Worm (Caenorhabditis elegans) whole organism, young adult: ENCODE results near the gene hum-10.

Source experiments
- B0035.1 ChIP-seq: sonication (generic microtip); optimal IDR thresholded peaks from 2 replicates; lab custom pipeline; 2016; ENCODE audit warnings: missing genetic modification characterization, mild to moderate bottlenecking, missing compliant biosample characterization, missing genotype, missing genetic modification reagents
- F33H1.4 ChIP-seq: fragments of 200-800 bp; sonication (Bioruptor generic); IDR thresholded peaks from 2 replicates; pipeline ENCODE4 v1.3.6; 2022; ENCODE audit warnings: missing genetic modification reagents, missing genetic modification characterization, missing compliant biosample characterization
- F52B5.7 ChIP-seq: sonication (generic microtip); optimal IDR thresholded peaks from 2 replicates; lab custom pipeline; 2016; ENCODE audit warnings: mild to moderate bottlenecking, missing genetic modification characterization, missing compliant biosample characterization
- K11D2.4 ChIP-seq: fragments of 200-800 bp; sonication (Bioruptor generic); IDR thresholded peaks from 2 replicates; pipeline ENCODE4 v1.3.6; 2022; ENCODE audit warnings: missing genetic modification reagents, missing genetic modification characterization, missing compliant biosample characterization
- K12H6.12 ChIP-seq: fragments of 200-800 bp; sonication (Bioruptor generic); optimal IDR thresholded peaks from 2 replicates; lab custom pipeline; 2018; ENCODE audit warnings: mild to moderate bottlenecking, missing genetic modification characterization, missing compliant biosample characterization
- Y95B8A.8 ChIP-seq: fragments of 200-800 bp; sonication (Bioruptor generic); IDR thresholded peaks from 2 replicates; pipeline ENCODE4 v1.3.6; 2022; ENCODE audit warnings: missing genetic modification reagents, missing genetic modification characterization, missing compliant biosample characterization
- ZK185.1 ChIP-seq: sonication (generic microtip); optimal IDR thresholded peaks from 2 replicates; lab custom pipeline; 2016; ENCODE audit warnings: mild to moderate bottlenecking, missing genetic modification characterization, missing compliant biosample characterization; ENCODE audit not compliant: poor library complexity, severe bottlenecking
- akir-1 ChIP-seq: fragments of 200-800 bp; sonication (Bioruptor generic); optimal IDR thresholded peaks from 2 replicates; lab custom pipeline; 2018; ENCODE audit warnings: mild to moderate bottlenecking, missing genetic modification characterization, moderate library complexity, missing compliant biosample characterization
- aptf-2 ChIP-seq: fragments of 200-800 bp; sonication (Bioruptor generic); conservative IDR thresholded peaks from 2 replicates; pipeline ENCODE4 v1.3.6; 2022; ENCODE audit warnings: missing genetic modification reagents, missing genetic modification characterization, missing compliant biosample characterization
- aptf-3 ChIP-seq: fragments of 200-800 bp; sonication (Bioruptor generic); IDR thresholded peaks from 2 replicates; pipeline ENCODE4 v1.3.6; 2022; ENCODE audit warnings: missing genetic modification characterization, missing compliant biosample characterization
- atf-7 ChIP-seq: sonication (generic microtip); optimal IDR thresholded peaks from 2 replicates; lab custom pipeline; 2017; ENCODE audit warnings: mild to moderate bottlenecking, missing genetic modification characterization, missing compliant biosample characterization
- athp-1 ChIP-seq: sonication (generic microtip); optimal IDR thresholded peaks from 2 replicates; lab custom pipeline; 2017; ENCODE audit warnings: mild to moderate bottlenecking, missing genetic modification characterization, missing compliant biosample characterization
- attf-5 ChIP-seq: fragments of 200-800 bp; sonication (Bioruptor generic); optimal IDR thresholded peaks from 2 replicates; lab custom pipeline; 2018; ENCODE audit warnings: mild to moderate bottlenecking, missing genetic modification characterization, missing compliant biosample characterization
- attf-6 ChIP-seq: fragments of 200-800 bp; sonication (Bioruptor generic); IDR thresholded peaks from 2 replicates; pipeline ENCODE4 v1.3.6; 2022; ENCODE audit warnings: missing genetic modification reagents, missing genetic modification characterization, missing compliant biosample characterization
- cebp-1 ChIP-seq, 2 experiments: fragments of 200-800 bp in 1 of 2; sonication (Bioruptor generic) in 1 of 2; sonication (generic microtip) in 1 of 2; IDR thresholded peaks in 1 of 2; optimal IDR thresholded peaks in 1 of 2; 2 replicates each; pipeline versions ENCODE4 v1.3.6 to Lab custom; 2017 to 2022; ENCODE audit warnings: missing compliant biosample characterization in 2 of 2, missing genetic modification characterization in 2 of 2, mild to moderate bottlenecking in 1 of 2, missing genetic modification reagents in 1 of 2, moderate library complexity in 1 of 2
- cebp-2 ChIP-seq: fragments of 200-800 bp; sonication (Bioruptor generic); IDR thresholded peaks from 2 replicates; pipeline ENCODE4 v1.3.6; 2022; ENCODE audit warnings: missing genetic modification characterization, missing compliant biosample characterization
- ceh-100 ChIP-seq: fragments of 200-800 bp; sonication (Bioruptor generic); IDR thresholded peaks from 2 replicates; pipeline ENCODE4 v1.3.6; 2022; ENCODE audit warnings: missing genetic modification reagents, missing genetic modification characterization, missing compliant biosample characterization
- ceh-27 ChIP-seq: fragments of 200-800 bp; sonication (Bioruptor generic); optimal IDR thresholded peaks from 2 replicates; lab custom pipeline; 2018; ENCODE audit warnings: mild to moderate bottlenecking, missing genetic modification characterization, moderate library complexity, missing compliant biosample characterization
- ceh-40 ChIP-seq: fragments of 200-800 bp; sonication (Bioruptor generic); IDR thresholded peaks from 2 replicates; pipeline ENCODE4 v1.3.6; 2022; ENCODE audit warnings: missing genetic modification characterization, missing compliant biosample characterization
- ceh-91 ChIP-seq: fragments of 200-800 bp; sonication (Bioruptor generic); IDR thresholded peaks from 2 replicates; pipeline ENCODE4 v1.3.6; 2022; ENCODE audit warnings: missing genetic modification reagents, missing genetic modification characterization, missing compliant biosample characterization
- dox-1 ChIP-seq: fragments of 200-800 bp; sonication (Bioruptor generic); IDR thresholded peaks from 2 replicates; pipeline ENCODE4 v1.3.6; 2022; ENCODE audit warnings: missing genetic modification reagents, missing genetic modification characterization, missing compliant biosample characterization
- egl-18 ChIP-seq: fragments of 200-800 bp; sonication (Bioruptor generic); IDR thresholded peaks from 2 replicates; pipeline ENCODE4 v1.3.6; 2022; ENCODE audit warnings: missing genetic modification reagents, missing genetic modification characterization, missing compliant biosample characterization
- egrh-3 ChIP-seq: fragments of 200-800 bp; sonication (Bioruptor generic); IDR thresholded peaks from 2 replicates; pipeline ENCODE4 v1.3.6; 2022; ENCODE audit warnings: missing genetic modification reagents, missing genetic modification characterization, missing compliant biosample characterization
- gei-17 ChIP-seq: fragments of 200-800 bp; sonication (Bioruptor generic); optimal IDR thresholded peaks from 2 replicates; lab custom pipeline; 2018; ENCODE audit warnings: mild to moderate bottlenecking, missing genetic modification characterization, missing compliant biosample characterization
- him-1 ChIP-seq: sonication (generic microtip); optimal IDR thresholded peaks from 2 replicates; lab custom pipeline; 2016; ENCODE audit warnings: missing genotype, missing genetic modification reagents, missing genetic modification characterization, missing compliant biosample characterization
- hlh-26 ChIP-seq: fragments of 200-800 bp; sonication (Bioruptor generic); conservative IDR thresholded peaks from 2 replicates; pipeline ENCODE4 v1.3.6; 2022; ENCODE audit warnings: missing genetic modification reagents, missing genetic modification characterization, missing compliant biosample characterization
- let-526 ChIP-seq: fragments of 200-800 bp; sonication (Bioruptor generic); IDR thresholded peaks from 2 replicates; pipeline ENCODE4 v1.3.6; 2022; ENCODE audit warnings: missing genetic modification reagents, missing genetic modification characterization, missing compliant biosample characterization
- lin-40 ChIP-seq: sonication (generic microtip); optimal IDR thresholded peaks from 2 replicates; lab custom pipeline; 2016; ENCODE audit warnings: missing genetic modification characterization, mild to moderate bottlenecking, missing compliant biosample characterization, missing genotype, missing genetic modification reagents
- lir-1 ChIP-seq: fragments of 200-800 bp; sonication (Bioruptor generic); conservative IDR thresholded peaks from 2 replicates; pipeline ENCODE4 v1.3.6; 2022; ENCODE audit warnings: missing genetic modification reagents, missing genetic modification characterization, missing compliant biosample characterization
- lsy-27 ChIP-seq: sonication (generic microtip); optimal IDR thresholded peaks from 2 replicates; lab custom pipeline; 2017; ENCODE audit warnings: missing genetic modification characterization, mild to moderate bottlenecking, missing compliant biosample characterization, antibody characterized with exemption, missing genotype, borderline replicate concordance; ENCODE audit not compliant: insufficient read depth
- madf-3 ChIP-seq: fragments of 200-800 bp; sonication (Bioruptor generic); IDR thresholded peaks from 2 replicates; pipeline ENCODE4 v1.3.6; 2022; ENCODE audit warnings: missing genetic modification reagents, missing genetic modification characterization, missing compliant biosample characterization
- madf-6 ChIP-seq: fragments of 200-800 bp; sonication (Bioruptor generic); IDR thresholded peaks from 2 replicates; pipeline ENCODE4 v1.3.6; 2022; ENCODE audit warnings: missing genetic modification reagents, missing genetic modification characterization, missing compliant biosample characterization
- madf-8 ChIP-seq: fragments of 200-800 bp; sonication (Bioruptor generic); conservative IDR thresholded peaks from 2 replicates; pipeline ENCODE4 v1.3.6; 2022; ENCODE audit warnings: missing genetic modification reagents, missing genetic modification characterization, missing compliant biosample characterization
- mes-4 ChIP-seq: sonication (generic microtip); optimal IDR thresholded peaks from 2 replicates; lab custom pipeline; 2016; ENCODE audit warnings: missing genotype, missing genetic modification characterization, missing compliant biosample characterization
- mxl-1 ChIP-seq: sonication (generic microtip); optimal IDR thresholded peaks from 2 replicates; lab custom pipeline; 2016; ENCODE audit warnings: missing genetic modification characterization, missing compliant biosample characterization
- nfya-2 ChIP-seq: fragments of 200-800 bp; sonication (Bioruptor generic); IDR thresholded peaks from 2 replicates; pipeline ENCODE4 v1.3.6; 2022; ENCODE audit warnings: missing genetic modification reagents, missing genetic modification characterization, missing compliant biosample characterization
- pha-4 ChIP-seq: fragments of 150-350 bp; sonication (generic microtip); optimal IDR thresholded peaks from 2 replicates; lab custom pipeline; 2014; ENCODE audit warnings: missing biosample characterization, missing genetic modification reagents, missing genetic modification characterization
- rpc-1 ChIP-seq, 2 experiments: fragments of 150-350 bp in 1 of 2; sonication (generic microtip) in 1 of 2; optimal IDR thresholded peaks; 2 replicates each; lab custom pipeline; 2014 to 2018; ENCODE audit warnings: missing biosample characterization in 1 of 2, missing genetic modification characterization in 1 of 2, missing genetic modification reagents in 1 of 2, missing genotype in 1 of 2
- sdz-38 ChIP-seq: sonication (generic microtip); optimal IDR thresholded peaks from 2 replicates; lab custom pipeline; 2016; ENCODE audit warnings: missing genotype, missing genetic modification characterization, missing compliant biosample characterization
- snpc-1.1 ChIP-seq: sonication (generic microtip); optimal IDR thresholded peaks from 2 replicates; lab custom pipeline; 2017; ENCODE audit warnings: missing genetic modification characterization, mild to moderate bottlenecking, missing compliant biosample characterization, antibody characterized with exemption, moderate library complexity, missing genotype, missing genetic modification reagents; ENCODE audit not compliant: insufficient read depth
- snpc-4 ChIP-seq, 5 experiments: fragments of 150-350 bp in 1 of 5; sonication (generic microtip) in 4 of 5; optimal IDR thresholded peaks; 2 replicates each; lab custom pipeline; 2014 to 2018; ENCODE audit warnings: missing genetic modification characterization in 5 of 5, missing biosample characterization in 3 of 5, antibody characterized with exemption in 2 of 5, mild to moderate bottlenecking in 2 of 5, missing compliant biosample characterization in 2 of 5, missing genotype in 2 of 5, moderate library complexity in 2 of 5, missing genetic modification reagents in 1 of 5
- somi-1 ChIP-seq: fragments of 200-800 bp; sonication (Bioruptor generic); optimal IDR thresholded peaks from 2 replicates; lab custom pipeline; 2018; ENCODE audit warnings: mild to moderate bottlenecking, missing genetic modification characterization, missing compliant biosample characterization
- tlf-1 ChIP-seq: fragments of 200-800 bp; sonication (Bioruptor generic); optimal IDR thresholded peaks from 2 replicates; lab custom pipeline; 2018; ENCODE audit warnings: mild to moderate bottlenecking, missing genetic modification characterization, missing compliant biosample characterization
- unc-62 ChIP-seq: fragments of 150-350 bp; optimal IDR thresholded peaks from 2 replicates; lab custom pipeline; 2014; ENCODE audit warnings: missing biosample characterization, missing genetic modification reagents, missing genetic modification characterization
- xnd-1 ChIP-seq: sonication (generic microtip); optimal IDR thresholded peaks from 2 replicates; lab custom pipeline; 2016; ENCODE audit warnings: missing genotype, missing genetic modification reagents, missing genetic modification characterization, missing compliant biosample characterization
- zim-3 ChIP-seq: sonication (generic microtip); optimal IDR thresholded peaks from 2 replicates; lab custom pipeline; 2017; ENCODE audit warnings: mild to moderate bottlenecking, missing genetic modification characterization, moderate library complexity, missing compliant biosample characterization
- ztf-26 ChIP-seq: sonication (generic microtip); optimal IDR thresholded peaks from 2 replicates; lab custom pipeline; 2017; ENCODE audit warnings: missing genetic modification characterization, missing compliant biosample characterization

The hum-10 gene

DNA sequence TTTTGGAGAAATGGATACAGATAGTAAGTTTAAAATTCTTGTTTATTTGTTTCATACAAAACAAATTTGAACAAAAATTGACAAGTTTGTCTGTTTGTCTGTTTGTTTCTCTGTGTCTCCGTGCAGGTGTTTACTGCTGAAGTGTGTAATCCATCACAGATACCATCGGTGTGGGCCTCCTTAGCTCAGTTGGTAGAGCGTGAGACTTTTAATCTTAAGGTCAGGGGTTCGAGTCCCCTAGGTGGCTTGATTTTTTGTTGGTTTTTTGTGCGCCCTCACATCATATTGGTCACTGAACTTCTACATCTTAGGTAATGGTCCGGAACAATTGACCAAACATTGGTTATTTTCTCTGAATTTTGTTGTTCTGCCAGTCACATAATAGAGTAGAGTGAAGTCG, 6.9 kb upstream of the hum-10 start:
- TF ChIP-seq zim-3 (peak; percentile 66), ceh-40 (GFP tag; lab: Robert Waterston, UW) (peak; percentile 62; the same call in 1 of the 2 replicates), hlh-26 (GFP tag; lab: Robert Waterston, UW) (no peak), cebp-2 (no peak), rpc-1 (optimal IDR thresholded peaks at IDR 0.05; lab: Kevin White, UChicago) (peak; percentile 85), rpc-1 (tag; optimal IDR thresholded peaks at IDR 0.05; lab: Kevin White, UChicago) (peak; percentile 97), attf-6 (peak; percentile 73), madf-6 (GFP tag; lab: Robert Waterston, UW) (no peak), gei-17 (GFP tag; lab: Kevin White, UChicago) (no peak), egrh-3 (no peak), F33H1.4 (GFP tag; lab: Robert Waterston, UW) (no peak), athp-1 (tag; lab: Kevin White, UChicago) (peak; percentile 59), F52B5.7 (peak; percentile 39), aptf-2 (GFP tag; lab: Robert Waterston, UW) (no peak), ceh-100 (GFP tag; lab: Robert Waterston, UW) (peak; percentile 42; the same call in 1 of the 2 replicates), egl-18 (GFP tag; lab: Robert Waterston, UW) (no peak), lin-40 (tag; lab: Kevin White, UChicago) (peak; percentile 8), madf-3 (no peak), madf-8 (GFP tag; lab: Robert Waterston, UW) (no peak), K11D2.4 (GFP tag; lab: Robert Waterston, UW) (peak; percentile 45; the same call in 1 of the 2 replicates), let-526 (GFP tag; lab: Robert Waterston, UW) (0 out of 2 replicates have a peak, but pooled peaks have one; percentile 15), mes-4 (peak; percentile 23), lsy-27 (tag; lab: Kevin White, UChicago) (peak; percentile 39), Y95B8A.8 (GFP tag; lab: Robert Waterston, UW) (no peak), atf-7 (tag; lab: Kevin White, UChicago) (peak; percentile 61), snpc-1.1 (tag; lab: Kevin White, UChicago) (peak; percentile 35), akir-1 (GFP tag; lab: Kevin White, UChicago) (no peak), somi-1 (peak; percentile 31), sdz-38 (tag; lab: Kevin White, UChicago) (no peak), ZK185.1 (tag; lab: Kevin White, UChicago) (peak; percentile 87), him-1 (tag; lab: Kevin White, UChicago) (peak; percentile 93), K12H6.12 (tag; lab: Kevin White, UChicago) (peak; percentile 20), unc-62 (no peak), cebp-1 (GFP tag; IDR thresholded peaks at IDR 0.05; lab: Robert Waterston, UW) (peak; percentile 34; the same call in 1 of the 2 replicates), cebp-1 (tag; optimal IDR thresholded peaks at IDR 0.05; lab: Kevin White, UChicago) (peak; percentile 65), snpc-4 (GFP tag; optimal IDR thresholded peaks at IDR 0.05; lab: Kevin White, UChicago) (peak; percentile 75), snpc-4 (tag; optimal IDR thresholded peaks at IDR 0.05; lab: Kevin White, UChicago) (peak in 3 of 4 experiments; percentile 37 to 70 (median 67)), mxl-1 (tag; lab: Kevin White, UChicago) (peak; percentile 89), nfya-2 (GFP tag; lab: Robert Waterston, UW) (no peak), pha-4 (tag; lab: Kevin White, UChicago) (no peak), dox-1 (GFP tag; lab: Robert Waterston, UW) (no peak), attf-5 (GFP tag; lab: Kevin White, UChicago) (peak; percentile 69), ceh-91 (GFP tag; lab: Robert Waterston, UW) (no peak), B0035.1 (peak; percentile 18), tlf-1 (GFP tag; lab: Kevin White, UChicago) (no peak), ztf-26 (tag; lab: Kevin White, UChicago) (peak; percentile 30), xnd-1 (tag; lab: Kevin White, UChicago) (no peak), aptf-3 (no peak), ceh-27 (GFP tag; lab: Kevin White, UChicago) (peak; percentile 57), lir-1 (GFP tag; lab: Robert Waterston, UW) (no peak)
